Worm (Caenorhabditis elegans) whole organism, L4 larva: Measurements from ENCODE around the gene fbxa-54.

Source experiments
- F10B5.3 ChIP-seq: sonication (generic microtip); optimal IDR thresholded peaks from 2 replicates; lab custom pipeline; 2016; ENCODE audit warnings: mild to moderate bottlenecking, missing genetic modification characterization, missing compliant biosample characterization
- Y105C5A.15 ChIP-seq: fragments of 200-800 bp; sonication (Bioruptor generic); IDR thresholded peaks from 2 replicates; pipeline ENCODE4 v1.3.6; 2022; ENCODE audit warnings: missing genetic modification characterization, missing compliant biosample characterization
- aly-2 ChIP-seq: sonication (generic microtip); optimal IDR thresholded peaks from 2 replicates; lab custom pipeline; 2018; ENCODE audit warnings: missing biosample characterization, missing genetic modification characterization
- ama-1 ChIP-seq: fragments of 150-350 bp; optimal IDR thresholded peaks from 2 replicates; lab custom pipeline; 2014; ENCODE audit warnings: inconsistent platforms, mixed read lengths
- arid-1 ChIP-seq: fragments of 200-800 bp; sonication (Bioruptor generic); conservative IDR thresholded peaks from 2 replicates; pipeline ENCODE4 v1.3.6; 2022; ENCODE audit warnings: missing genetic modification reagents, missing genetic modification characterization, missing compliant biosample characterization
- ceh-28 ChIP-seq: fragments of 150-350 bp; optimal IDR thresholded peaks from 2 replicates; lab custom pipeline; 2014; ENCODE audit warnings: missing biosample characterization, missing genetic modification reagents, missing genetic modification characterization
- cey-2 ChIP-seq: sonication (generic microtip); optimal IDR thresholded peaks from 3 replicates; lab custom pipeline; 2017; ENCODE audit warnings: missing genetic modification characterization, mild to moderate bottlenecking, missing compliant biosample characterization, antibody characterized with exemption, borderline replicate concordance; ENCODE audit not compliant: insufficient read depth
- daf-16 ChIP-seq, 3 experiments: sonication (generic microtip); optimal IDR thresholded peaks; 2 replicates each; lab custom pipeline; 2016 to 2017; ENCODE audit warnings: missing genetic modification characterization in 3 of 3, missing genetic modification reagents in 3 of 3, mild to moderate bottlenecking in 2 of 3, missing compliant biosample characterization in 2 of 3, missing biosample characterization in 1 of 3, moderate library complexity in 1 of 3
- daf-8 ChIP-seq: fragments of 200-800 bp; sonication (Bioruptor generic); IDR thresholded peaks from 2 replicates; pipeline ENCODE4 v1.3.6; 2022; ENCODE audit warnings: missing genetic modification characterization, missing compliant biosample characterization
- dmd-6 ChIP-seq: fragments of 200-800 bp; sonication (Bioruptor generic); IDR thresholded peaks from 2 replicates; pipeline ENCODE4 v1.3.6; 2022; ENCODE audit warnings: missing genetic modification reagents, missing genetic modification characterization, missing compliant biosample characterization
- duxl-1 ChIP-seq: sonication (generic microtip); optimal IDR thresholded peaks from 2 replicates; lab custom pipeline; 2016; ENCODE audit warnings: mild to moderate bottlenecking, missing genetic modification characterization, moderate library complexity, missing compliant biosample characterization; ENCODE audit not compliant: poor library complexity
- dve-1 ChIP-seq: sonication (generic microtip); optimal IDR thresholded peaks from 2 replicates; lab custom pipeline; 2017; ENCODE audit warnings: antibody characterized with exemption, mild to moderate bottlenecking, missing genetic modification characterization, missing compliant biosample characterization; ENCODE audit not compliant: insufficient read depth
- fkh-10 ChIP-seq: fragments of 150-350 bp; optimal IDR thresholded peaks from 2 replicates; lab custom pipeline; 2014; ENCODE audit warnings: missing biosample characterization, missing genetic modification reagents, missing genetic modification characterization
- hlh-11 ChIP-seq: fragments of 200-800 bp; sonication (Bioruptor generic); optimal IDR thresholded peaks from 2 replicates; lab custom pipeline; 2018; ENCODE audit warnings: mild to moderate bottlenecking, missing genetic modification characterization, missing compliant biosample characterization
- hlh-30 ChIP-seq: sonication (generic microtip); optimal IDR thresholded peaks from 2 replicates; lab custom pipeline; 2017; ENCODE audit warnings: antibody characterized with exemption, mild to moderate bottlenecking, missing genetic modification characterization, missing compliant biosample characterization; ENCODE audit not compliant: insufficient read depth
- jun-1 ChIP-seq: fragments of 150-350 bp; optimal IDR thresholded peaks from 2 replicates; lab custom pipeline; 2014; ENCODE audit warnings: missing biosample characterization, missing genetic modification reagents, missing genetic modification characterization
- lim-7 ChIP-seq: fragments of 200-800 bp; sonication (Bioruptor generic); IDR thresholded peaks from 2 replicates; pipeline ENCODE4 v1.3.6; 2022; ENCODE audit warnings: missing genetic modification characterization, missing compliant biosample characterization
- lin-1 ChIP-seq: fragments of 200-800 bp; sonication (Bioruptor generic); IDR thresholded peaks from 2 replicates; pipeline ENCODE4 v1.3.6; 2022; ENCODE audit warnings: missing genetic modification reagents, missing genetic modification characterization, missing compliant biosample characterization
- lin-13 ChIP-seq: fragments of 150-350 bp; optimal IDR thresholded peaks from 2 replicates; lab custom pipeline; 2014; ENCODE audit warnings: missing biosample characterization, missing genetic modification reagents, missing genetic modification characterization
- lsy-2 ChIP-seq, 2 experiments: fragments of 150-350 bp in 1 of 2; sonication (generic microtip) in 1 of 2; optimal IDR thresholded peaks; 2 replicates each; lab custom pipeline; 2014 to 2017; ENCODE audit warnings: missing biosample characterization in 2 of 2, missing genetic modification characterization in 2 of 2
- madf-5 ChIP-seq, 2 experiments: fragments of 200-800 bp; sonication (Bioruptor generic); IDR thresholded peaks; 2 replicates each; pipeline ENCODE4 v1.3.6; 2022; ENCODE audit warnings: missing compliant biosample characterization in 2 of 2, missing genetic modification characterization in 2 of 2
- mdl-1 ChIP-seq, 2 experiments: fragments of 150-350 bp in 1 of 2; sonication (generic microtip) in 1 of 2; optimal IDR thresholded peaks; 2 replicates each; lab custom pipeline; 2014 to 2017; ENCODE audit warnings: missing biosample characterization in 2 of 2, missing genetic modification characterization in 2 of 2
- mxl-2 ChIP-seq: fragments of 200-800 bp; sonication (Bioruptor generic); conservative IDR thresholded peaks from 2 replicates; pipeline ENCODE4 v1.3.6; 2022; ENCODE audit warnings: missing genetic modification reagents, missing genetic modification characterization, missing compliant biosample characterization
- mxl-3 ChIP-seq: fragments of 200-800 bp; sonication (Bioruptor generic); optimal IDR thresholded peaks from 2 replicates; lab custom pipeline; 2018; ENCODE audit warnings: mild to moderate bottlenecking, missing genetic modification characterization, missing compliant biosample characterization
- nhr-102 ChIP-seq: sonication (generic microtip); optimal IDR thresholded peaks from 2 replicates; lab custom pipeline; 2016; ENCODE audit warnings: mild to moderate bottlenecking, missing genetic modification characterization, moderate library complexity, missing compliant biosample characterization
- nhr-28 ChIP-seq: fragments of 150-350 bp; optimal IDR thresholded peaks from 2 replicates; lab custom pipeline; 2014; ENCODE audit warnings: missing biosample characterization, missing genetic modification characterization
- nhr-41 ChIP-seq: fragments of 200-800 bp; sonication (Bioruptor generic); IDR thresholded peaks from 2 replicates; pipeline ENCODE4 v1.3.6; 2022; ENCODE audit warnings: missing genetic modification reagents, missing genetic modification characterization, missing compliant biosample characterization
- nhr-42 ChIP-seq: fragments of 200-800 bp; sonication (Bioruptor generic); IDR thresholded peaks from 2 replicates; pipeline ENCODE4 v1.3.6; 2022; ENCODE audit warnings: missing genetic modification characterization, missing compliant biosample characterization
- nhr-48 ChIP-seq: sonication (generic microtip); optimal IDR thresholded peaks from 2 replicates; lab custom pipeline; 2016; ENCODE audit warnings: mild to moderate bottlenecking, missing genetic modification characterization, missing compliant biosample characterization
- nhr-76 ChIP-seq: fragments of 150-350 bp; optimal IDR thresholded peaks from 2 replicates; lab custom pipeline; 2014; ENCODE audit warnings: missing biosample characterization, missing genetic modification characterization
- nhr-77 ChIP-seq: fragments of 150-350 bp; optimal IDR thresholded peaks from 2 replicates; lab custom pipeline; 2014; ENCODE audit warnings: missing biosample characterization, missing genetic modification characterization
- pha-4 ChIP-seq, 2 experiments: fragments of 150-350 bp in 1 of 2; fragments of 200-800 bp in 1 of 2; sonication (Bioruptor generic) in 1 of 2; IDR thresholded peaks in 1 of 2; optimal IDR thresholded peaks in 1 of 2; 2 replicates each; pipeline versions ENCODE4 v1.3.6 to Lab custom; 2014 to 2022; ENCODE audit warnings: missing genetic modification characterization in 2 of 2, missing genetic modification reagents in 2 of 2, missing biosample characterization in 1 of 2, missing compliant biosample characterization in 1 of 2
- php-3 ChIP-seq: fragments of 200-800 bp; sonication (Bioruptor generic); IDR thresholded peaks from 2 replicates; pipeline ENCODE4 v1.3.6; 2022; ENCODE audit warnings: missing genetic modification reagents, missing genetic modification characterization, missing compliant biosample characterization
- pqm-1 ChIP-seq: sonication (generic microtip); optimal IDR thresholded peaks from 2 replicates; lab custom pipeline; 2017; ENCODE audit warnings: missing biosample characterization, missing genetic modification characterization
- saeg-2 ChIP-seq: fragments of 200-800 bp; sonication (Bioruptor generic); IDR thresholded peaks from 2 replicates; pipeline ENCODE4 v1.3.6; 2022; ENCODE audit warnings: missing genetic modification reagents, missing genetic modification characterization, missing compliant biosample characterization
- tag-97 ChIP-seq: fragments of 200-800 bp; sonication (Bioruptor generic); IDR thresholded peaks from 2 replicates; pipeline ENCODE4 v1.3.6; 2022; ENCODE audit warnings: missing genetic modification characterization, missing compliant biosample characterization
- tra-1 ChIP-seq: fragments of 200-800 bp; sonication (Bioruptor generic); IDR thresholded peaks from 2 replicates; pipeline ENCODE4 v1.3.6; 2022; ENCODE audit warnings: missing genetic modification reagents, missing genetic modification characterization, missing compliant biosample characterization

Gene fbxa-54

DNA sequence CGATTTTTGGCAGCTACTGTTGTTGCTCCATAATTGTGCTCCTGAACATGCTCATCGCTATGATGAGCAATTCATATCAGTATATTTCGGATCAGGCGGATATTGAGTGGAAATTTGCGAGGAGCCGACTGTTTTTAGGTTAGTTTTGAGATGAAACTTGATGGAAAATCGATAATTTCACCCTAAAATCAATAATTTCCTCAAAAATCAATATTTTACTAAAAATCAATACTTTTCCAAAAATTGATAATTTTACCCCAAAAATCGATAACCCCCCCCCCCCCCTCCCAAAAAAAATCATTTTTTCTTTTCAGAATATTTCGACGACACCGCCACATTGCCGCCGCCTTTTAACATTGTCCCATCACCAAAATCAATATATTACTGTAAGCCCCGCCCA lies 42.7 kb downstream of the fbxa-54 start:
- no peak for TF ChIP-seq ama-1 (lab: Kevin White, UChicago)
- no peak for TF ChIP-seq nhr-48 (tag; lab: Kevin White, UChicago)
- peak; percentile 66 for TF ChIP-seq ceh-28

DNA sequence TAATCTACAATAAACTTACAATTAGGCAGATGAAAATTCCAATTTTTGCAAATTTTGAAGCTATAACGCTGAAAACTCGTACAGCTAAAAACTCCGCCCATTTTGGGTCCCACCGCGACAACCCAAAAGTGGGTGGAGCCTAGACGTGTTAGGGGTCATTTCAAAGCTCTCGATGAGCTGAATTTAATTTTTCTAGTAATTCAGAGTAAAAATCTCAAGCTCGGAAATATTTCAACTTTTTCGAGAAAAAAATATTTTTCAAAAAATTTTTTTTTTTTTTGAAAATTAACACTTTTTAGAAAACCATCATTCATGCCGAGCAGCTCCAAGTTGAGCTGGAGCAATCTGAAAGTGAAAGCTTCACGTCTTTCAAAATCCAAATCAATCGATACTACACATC lies 45.2 kb downstream of the fbxa-54 start, which contains the start of gene R06B10.7:
Gene R06B10.7, minus strand, starts transcription at position 101 of the 400 bp plus-strand sequence.
- TF ChIP-seq aly-2 (tag; lab: Kevin White, UChicago) (no peak), cey-2 (tag; lab: Kevin White, UChicago) (no peak), duxl-1 (tag; lab: Kevin White, UChicago) (no peak), daf-8 (GFP tag; lab: Robert Waterston, UW) (no peak), Y105C5A.15 (no peak), nhr-76 (no peak), hlh-30 (tag; lab: Kevin White, UChicago) (no peak), ama-1 (lab: Kevin White, UChicago) (no peak), lim-7 (GFP tag; lab: Robert Waterston, UW) (no peak), fkh-10 (GFP tag; lab: Kevin White, UChicago) (no peak), jun-1 (tag; lab: Kevin White, UChicago) (no peak), lsy-2 (tag; optimal IDR thresholded peaks at IDR 0.05; lab: Kevin White, UChicago) (no peak), dmd-6 (no peak), tag-97 (no peak), arid-1 (GFP tag; lab: Robert Waterston, UW) (no peak), nhr-42 (GFP tag; lab: Robert Waterston, UW) (no peak), tra-1 (GFP tag; lab: Robert Waterston, UW) (no peak), nhr-102 (no peak)
- TF ChIP-seq, all 104 proteins: peak for 0

DNA sequence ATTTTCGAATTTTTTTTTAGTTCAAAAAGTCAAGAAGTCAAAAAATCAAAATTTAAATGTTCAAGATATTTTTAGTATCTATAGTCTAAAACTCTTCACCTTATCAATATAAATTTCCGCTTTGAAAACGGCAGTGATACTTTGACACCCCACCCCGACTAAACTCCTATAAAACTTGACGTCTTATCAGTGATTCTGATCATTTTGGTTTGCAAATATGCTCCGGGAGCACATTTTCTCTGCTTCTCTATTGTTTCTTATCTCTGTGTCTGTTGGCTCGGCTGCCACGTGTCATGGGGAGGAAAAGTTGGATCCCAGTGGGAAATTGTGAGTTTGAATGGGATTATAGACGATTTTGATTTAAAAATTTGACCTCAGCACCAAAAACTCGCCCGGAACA lies 46.4 kb downstream of the fbxa-54 start, which contains the start of gene clec-150:
Gene clec-150, plus strand, starts transcription at position 198 of the 400 bp plus-strand sequence.
- TF ChIP-seq F10B5.3 (tag; lab: Kevin White, UChicago), result no peak
- peak; percentile 63 for TF ChIP-seq nhr-77
- peak; percentile 93 for TF ChIP-seq dve-1 (tag; lab: Kevin White, UChicago)
- peak in 1 of 2 experiments; percentile 6 for TF ChIP-seq mdl-1 (tag; optimal IDR thresholded peaks at IDR 0.05; lab: Kevin White, UChicago)
- TF ChIP-seq nhr-28 (tag; lab: Kevin White, UChicago), result peak; percentile 78
- TF ChIP-seq nhr-48 (tag; lab: Kevin White, UChicago), result peak; percentile 71
- peak; percentile 63 for TF ChIP-seq php-3 (GFP tag; lab: Robert Waterston, UW)
- TF ChIP-seq nhr-41 (GFP tag; lab: Robert Waterston, UW), result peak; percentile 59; the same call in 1 of the 2 replicates
- TF ChIP-seq madf-5 (GFP tag; IDR thresholded peaks at IDR 0.05; lab: Robert Waterston, UW), result no peak
- peak; percentile 32 for TF ChIP-seq hlh-30 (tag; lab: Kevin White, UChicago)
- peak; percentile 82 for TF ChIP-seq hlh-11
- TF ChIP-seq lin-1 (GFP tag; lab: Robert Waterston, UW), result peak; percentile 74
- TF ChIP-seq pqm-1 (tag; lab: Kevin White, UChicago), result peak; percentile 92
- no peak for TF ChIP-seq saeg-2 (GFP tag; lab: Robert Waterston, UW)
- TF ChIP-seq cey-2 (tag; lab: Kevin White, UChicago), result no peak
- peak; percentile 36 for TF ChIP-seq nhr-102
- no peak for TF ChIP-seq mxl-2 (GFP tag; lab: Robert Waterston, UW)
- TF ChIP-seq tra-1 (GFP tag; lab: Robert Waterston, UW), result peak; percentile 74
- no peak for TF ChIP-seq daf-16 (GFP tag; optimal IDR thresholded peaks at IDR 0.05; lab: Kevin White, UChicago)
- TF ChIP-seq daf-16 (tag; optimal IDR thresholded peaks at IDR 0.05; lab: Kevin White, UChicago), result peak; percentile 79
- no peak for TF ChIP-seq lin-13 (GFP tag; lab: Kevin White, UChicago)
- TF ChIP-seq mxl-3 (GFP tag; lab: Kevin White, UChicago), result no peak
- peak; percentile 91 for TF ChIP-seq dmd-6
- 0 out of 2 replicates have a peak, but pooled peaks have one; percentile 24 for TF ChIP-seq pha-4 (GFP tag; IDR thresholded peaks at IDR 0.05; lab: Robert Waterston, UW)
- no peak for TF ChIP-seq pha-4 (tag; optimal IDR thresholded peaks at IDR 0.05; lab: Kevin White, UChicago)
